Worm (Caenorhabditis elegans) whole organism, L4/young adult: ENCODE measurements around the gene msp-79.

ENCODE experiments used
- W03F9.2 ChIP-seq: fragments of 150-350 bp; optimal IDR thresholded peaks from 2 replicates; lab custom pipeline; 2014; ENCODE audit warnings: missing biosample characterization, missing genetic modification characterization
- him-1 ChIP-seq: sonication (generic microtip); optimal IDR thresholded peaks from 2 replicates; lab custom pipeline; 2016; ENCODE audit warnings: missing genotype, missing genetic modification reagents, missing genetic modification characterization, missing compliant biosample characterization

ce11 chrIV:9738194-9738593 lies 28.8 kb downstream of the msp-79 start, which contains the start of gene C28D4.10:
- no peak for TF ChIP-seq him-1
- no peak for TF ChIP-seq W03F9.2 (tag; lab: Kevin White, UChicago)
